Fruit fly (Drosophila melanogaster): ENCODE measurements around the gene CG10877.

The CG10877 gene

dm6 chr3R:20556281-20557113, 7.4 kb downstream of the CG10877 start (continued):
- TF ChIP-seq Hr78 (GFP tag; optimal IDR thresholded peaks at IDR 0.05) (no peak), rib (GFP tag; IDR thresholded peaks at IDR 0.05) (peak; percentile 73), Dek (tag; optimal IDR thresholded peaks at IDR 0.05) (peak; percentile 53), CG14050 (GFP tag; IDR thresholded peaks at IDR 0.05) (peak; percentile 65), CG34224 (GFP tag; IDR thresholded peaks at IDR 0.05; ENCODE audit: partially characterized antibody) (no peak), CG33213 (GFP tag; optimal IDR thresholded peaks at IDR 0.05) (peak; percentile 20), CG30431 (GFP tag; optimal IDR thresholded peaks at IDR 0.05) (peak; percentile 52), Doc3 (GFP tag; IDR thresholded peaks at IDR 0.05; ENCODE audit: partially characterized antibody) (no peak), CG13287 (GFP tag; IDR thresholded peaks at IDR 0.05; ENCODE audit: partially characterized antibody) (no peak), crp (GFP tag; optimal IDR thresholded peaks at IDR 0.05) (no peak), CG3847 (GFP tag; IDR thresholded peaks at IDR 0.05) (peak; percentile 63), tin (GFP tag; optimal IDR thresholded peaks at IDR 0.05) (peak; percentile 52), ash1 (GFP tag; optimal IDR thresholded peaks at IDR 0.05) (no peak), CG9437 (GFP tag; optimal IDR thresholded peaks at IDR 0.05) (peak; percentile 45), CG18011 (GFP tag; optimal IDR thresholded peaks at IDR 0.05) (no peak), h (optimal IDR thresholded peaks at IDR 0.05) (no peak), fd3F (GFP tag; optimal IDR thresholded peaks at IDR 0.05) (peak; percentile 56), slou (GFP tag; optimal IDR thresholded peaks at IDR 0.05) (no peak), Sry-δ (GFP tag; optimal IDR thresholded peaks at IDR 0.05) (no peak), CG6689 (GFP tag; IDR thresholded peaks at IDR 0.05) (peak; percentile 76), row (GFP tag; IDR thresholded peaks at IDR 0.05) (peak; percentile 87), CG7357 (GFP tag; IDR thresholded peaks at IDR 0.05) (peak; percentile 76), CG15269 (tag; optimal IDR thresholded peaks at IDR 0.05) (peak; percentile 76), slp2 (GFP tag; optimal IDR thresholded peaks at IDR 0.05) (peak; percentile 1), CG8290 (GFP tag; optimal IDR thresholded peaks at IDR 0.05) (no peak), CG8290 (tag; optimal IDR thresholded peaks at IDR 0.05) (no peak), CG3995 (GFP tag; optimal IDR thresholded peaks at IDR 0.05) (peak; percentile 69), Sox100B (GFP tag; optimal IDR thresholded peaks at IDR 0.05) (peak; percentile 59), ranshi (GFP tag; IDR thresholded peaks at IDR 0.05) (peak; percentile 80), CG13894 (tag; optimal IDR thresholded peaks at IDR 0.05) (no peak), wdn (GFP tag; IDR thresholded peaks at IDR 0.05) (peak; percentile 61), CG9609 (GFP tag; optimal IDR thresholded peaks at IDR 0.05) (no peak), Max (GFP tag; optimal IDR thresholded peaks at IDR 0.05) (peak; percentile 20), CG6791 (GFP tag; IDR thresholded peaks at IDR 0.05; ENCODE audit: partially characterized antibody) (no peak), CG14965 (GFP tag; optimal IDR thresholded peaks at IDR 0.05; ENCODE audit: borderline replicate concordance) (no peak), CG2199 (GFP tag; IDR thresholded peaks at IDR 0.05) (no peak), jing (GFP tag; optimal IDR thresholded peaks at IDR 0.05) (peak; percentile 4), CG11723 (GFP tag; optimal IDR thresholded peaks at IDR 0.05) (peak; percentile 26), fd102C (GFP tag; optimal IDR thresholded peaks at IDR 0.05) (no peak), nau (GFP tag; optimal IDR thresholded peaks at IDR 0.05) (no peak), Ada2b (GFP tag; IDR thresholded peaks at IDR 0.05) (peak; percentile 85), Ssrp (tag; optimal IDR thresholded peaks at IDR 0.05) (peak; percentile 55), HLH4C (GFP tag; IDR thresholded peaks at IDR 0.05; ENCODE audit: partially characterized antibody) (no peak), tio (GFP tag; optimal IDR thresholded peaks at IDR 0.05) (peak; percentile 61), CG1603 (tag; optimal IDR thresholded peaks at IDR 0.05) (no peak), prd (optimal IDR thresholded peaks at IDR 0.05) (no peak), prd (GFP tag; IDR thresholded peaks at IDR 0.05) (peak; percentile 76), Dfd (GFP tag; optimal IDR thresholded peaks at IDR 0.05) (no peak), z (GFP tag; IDR thresholded peaks at IDR 0.05) (no peak; the same call in 2 of the 3 replicates)
